Worm (Caenorhabditis elegans) whole organism, L2 larva: ENCODE data around the gene cut-1.

Experiments used
- ama-1 ChIP-seq: fragments of 150-350 bp; optimal IDR thresholded peaks from 2 replicates; lab custom pipeline; 2018; ENCODE audit warnings: inconsistent platforms
- nhr-12 ChIP-seq: fragments of 150-350 bp; optimal IDR thresholded peaks from 2 replicates; lab custom pipeline; 2014; ENCODE audit warnings: missing biosample characterization, missing genetic modification characterization
- snpc-4 ChIP-seq: fragments of 150-350 bp; optimal IDR thresholded peaks from 2 replicates; lab custom pipeline; 2014; ENCODE audit warnings: missing biosample characterization, missing genetic modification characterization
- unc-39 ChIP-seq: fragments of 150-350 bp; optimal IDR thresholded peaks from 2 replicates; lab custom pipeline; 2014; ENCODE audit warnings: missing biosample characterization, missing genetic modification characterization

ce11 chrII:11236274-11236673 is 32.6 kb upstream of the cut-1 start, which contains the start of gene cchl-1:
- no peak for TF ChIP-seq snpc-4
- TF ChIP-seq ama-1 (lab: Kevin White, UChicago): peak; percentile 48
- TF ChIP-seq nhr-12 (tag; lab: Kevin White, UChicago): no peak
- no peak for TF ChIP-seq unc-39 (tag; lab: Kevin White, UChicago)
